Fruit fly (Drosophila melanogaster) whole organism, adult: Measurements from ENCODE around the gene CG3285.

ENCODE experiments used
- CG11617 ChIP-seq: fragments of 200-800 bp; sonication (Bioruptor generic); optimal IDR thresholded peaks from 2 replicates; lab custom pipeline; 2017; ENCODE audit warnings: mild to moderate bottlenecking, missing biosample characterization, missing genetic modification reagents, missing genetic modification characterization
- CG12768 ChIP-seq: fragments of 200-800 bp; sonication (Bioruptor generic); optimal IDR thresholded peaks from 2 replicates; lab custom pipeline; 2017; ENCODE audit warnings: missing biosample characterization, missing genetic modification characterization, mild to moderate bottlenecking, moderate library complexity, missing genetic modification reagents
- CG14711 ChIP-seq: fragments of 200-800 bp; sonication (Bioruptor generic); optimal IDR thresholded peaks from 2 replicates; lab custom pipeline; 2018; ENCODE audit warnings: missing biosample characterization, mild to moderate bottlenecking, missing genetic modification characterization, moderate library complexity
- CG1620 ChIP-seq: fragments of 200-800 bp; sonication (Bioruptor generic); optimal IDR thresholded peaks from 2 replicates; lab custom pipeline; 2016; ENCODE audit warnings: missing biosample characterization, missing genetic modification characterization
- CG33017 ChIP-seq: fragments of 200-800 bp; sonication (Bioruptor generic); optimal IDR thresholded peaks from 2 replicates; lab custom pipeline; 2018; ENCODE audit warnings: missing biosample characterization, mild to moderate bottlenecking, missing genetic modification characterization, moderate library complexity
- CG7045 ChIP-seq: fragments of 200-800 bp; sonication (Bioruptor generic); optimal IDR thresholded peaks from 2 replicates; lab custom pipeline; 2017; ENCODE audit warnings: missing biosample characterization, mild to moderate bottlenecking, missing genetic modification characterization
- CG7101 ChIP-seq: fragments of 200-800 bp; sonication (Bioruptor generic); optimal IDR thresholded peaks from 2 replicates; lab custom pipeline; 2018; ENCODE audit warnings: missing biosample characterization, mild to moderate bottlenecking, missing genetic modification characterization, moderate library complexity
- Clk ChIP-seq: fragments of 200-800 bp; sonication (Bioruptor generic); optimal IDR thresholded peaks from 2 replicates; lab custom pipeline; 2017; ENCODE audit warnings: missing biosample characterization, missing genetic modification characterization
- Crg-1 ChIP-seq: fragments of 200-800 bp; sonication (Bioruptor generic); optimal IDR thresholded peaks from 2 replicates; lab custom pipeline; 2016; ENCODE audit warnings: missing biosample characterization, missing genetic modification characterization
- Mnt ChIP-seq: fragments of 200-800 bp; sonication (Bioruptor generic); optimal IDR thresholded peaks from 2 replicates; lab custom pipeline; 2016; ENCODE audit warnings: missing biosample characterization, mild to moderate bottlenecking, missing genetic modification characterization
- bab1 ChIP-seq: fragments of 200-800 bp; sonication (Bioruptor generic); optimal IDR thresholded peaks from 3 replicates; lab custom pipeline; 2019; ENCODE audit warnings: missing biosample characterization, mild to moderate bottlenecking, missing genetic modification characterization, moderate library complexity
- cic ChIP-seq: fragments of 200-800 bp; sonication (Bioruptor generic); optimal IDR thresholded peaks from 2 replicates; lab custom pipeline; 2017; ENCODE audit warnings: missing biosample characterization, mild to moderate bottlenecking, missing genetic modification characterization, moderate library complexity
- cnc ChIP-seq, 2 experiments: fragments of >200 bp; optimal IDR thresholded peaks; 2 replicates each; lab custom pipeline; 2017
- kay ChIP-seq: fragments of 200-800 bp; sonication (Bioruptor generic); peaks from one replicate; lab custom pipeline; 2016; ENCODE audit warnings: missing biosample characterization, missing genetic modification characterization, borderline replicate concordance
- ovo ChIP-seq: fragments of 200-800 bp; sonication (Bioruptor generic); optimal IDR thresholded peaks from 2 replicates; lab custom pipeline; 2016; ENCODE audit warnings: missing biosample characterization, missing genetic modification characterization
- pad ChIP-seq: fragments of 200-800 bp; sonication (Bioruptor generic); optimal IDR thresholded peaks from 3 replicates; lab custom pipeline; 2017; ENCODE audit warnings: missing biosample characterization, missing genetic modification characterization, mild to moderate bottlenecking, moderate library complexity, missing genetic modification reagents
- tj ChIP-seq: fragments of 200-800 bp; sonication (Bioruptor generic); optimal IDR thresholded peaks from 3 replicates; lab custom pipeline; 2017; ENCODE audit warnings: missing biosample characterization, mild to moderate bottlenecking, missing genetic modification characterization, moderate library complexity
- toe ChIP-seq: fragments of 200-800 bp; sonication (Bioruptor generic); optimal IDR thresholded peaks from 2 replicates; lab custom pipeline; 2016; ENCODE audit warnings: missing biosample characterization, missing genetic modification characterization

The CG3285 gene

dm6 chr2L:3356193-3356645 lies 25.5 kb downstream of the CG3285 start:
- TF ChIP-seq CG12768 (GFP tag; lab: Kevin White, UChicago) (no peak), toe (GFP tag; lab: Kevin White, UChicago) (no peak), kay (GFP tag; lab: Kevin White, UChicago) (peak; percentile 83), CG33017 (tag; lab: Kevin White, UChicago) (no peak)

- no peak for TF ChIP-seq CG7101 (tag; lab: Kevin White, UChicago)
- peak; percentile 54 for TF ChIP-seq kay (GFP tag; lab: Kevin White, UChicago)
Measured at dm6 chr2L:3356790-3357696, 26.3 kb downstream of the CG3285 start, which contains the start of gene CG8838. TSS of gene CG8838 (plus strand) at chr2L:3357646.

- TF ChIP-seq kay (GFP tag; lab: Kevin White, UChicago) (peak; percentile 77), Crg-1 (GFP tag; lab: Kevin White, UChicago) (no peak)
Measured at dm6 chr2L:3361821-3362220, 31.1 kb downstream of the CG3285 start.

dm6 chr2L:3366043-3366679 lies 35.4 kb downstream of the CG3285 start:
- TF ChIP-seq toe (GFP tag; lab: Kevin White, UChicago), result no peak
- peak; percentile 53 for TF ChIP-seq CG12768 (GFP tag; lab: Kevin White, UChicago)
- TF ChIP-seq CG14711, result no peak
- peak; percentile 6 for TF ChIP-seq CG7101 (tag; lab: Kevin White, UChicago)
- TF ChIP-seq CG11617 (GFP tag; lab: Kevin White, UChicago), result peak; percentile 20
- TF ChIP-seq tj, result peak; percentile 37
- peak; percentile 90 for TF ChIP-seq cic (GFP tag; lab: Kevin White, UChicago)
- peak; percentile 74 for TF ChIP-seq Mnt (GFP tag; lab: Kevin White, UChicago)

- no peak for TF ChIP-seq bab1 (GFP tag; lab: Kevin White, UChicago)
- TF ChIP-seq kay (GFP tag; lab: Kevin White, UChicago), result peak; percentile 94
Measured at dm6 chr2L:3368425-3368824, 37.7 kb downstream of the CG3285 start.

- no peak for TF ChIP-seq Clk (GFP tag; lab: Kevin White, UChicago)
- TF ChIP-seq CG11617 (GFP tag; lab: Kevin White, UChicago), result peak; percentile 20
- no peak for TF ChIP-seq CG14711
- peak; percentile 5 for TF ChIP-seq bab1 (GFP tag; lab: Kevin White, UChicago)
- TF ChIP-seq CG1620, result no peak
- TF ChIP-seq pad (GFP tag; lab: Kevin White, UChicago), result peak; percentile 10
- peak; percentile 14 for TF ChIP-seq CG12768 (GFP tag; lab: Kevin White, UChicago)
- peak; percentile 83 for TF ChIP-seq cic (GFP tag; lab: Kevin White, UChicago)
- TF ChIP-seq tj, result peak; percentile 36
- peak; percentile 84 for TF ChIP-seq kay (GFP tag; lab: Kevin White, UChicago)
- TF ChIP-seq CG33017 (tag; lab: Kevin White, UChicago), result peak; percentile 6
- no peak for TF ChIP-seq toe (GFP tag; lab: Kevin White, UChicago)
- no peak for TF ChIP-seq Crg-1 (GFP tag; lab: Kevin White, UChicago)
- TF ChIP-seq Mnt (GFP tag; lab: Kevin White, UChicago), result peak; percentile 58
Measured at dm6 chr2L:3369083-3369653, 38.4 kb downstream of the CG3285 start.

dm6 chr2L:3369822-3370221 lies 39.1 kb downstream of the CG3285 start:
- TF ChIP-seq Clk (GFP tag; lab: Kevin White, UChicago) (no peak), CG12768 (GFP tag; lab: Kevin White, UChicago) (no peak), tj (peak; percentile 49), CG33017 (tag; lab: Kevin White, UChicago) (no peak), kay (GFP tag; lab: Kevin White, UChicago) (peak; percentile 73), CG7101 (tag; lab: Kevin White, UChicago) (no peak), CG1620 (no peak), cnc (optimal IDR thresholded peaks at IDR 0.05; lab: Kevin White, UChicago) (no peak)

dm6 chr2L:3370920-3371319 lies 40.2 kb downstream of the CG3285 start:
- TF ChIP-seq Clk (GFP tag; lab: Kevin White, UChicago) (no peak), pad (GFP tag; lab: Kevin White, UChicago) (no peak), ovo (GFP tag; lab: Kevin White, UChicago) (no peak), Crg-1 (GFP tag; lab: Kevin White, UChicago) (no peak), tj (peak; percentile 92), cnc (optimal IDR thresholded peaks at IDR 0.05; lab: Kevin White, UChicago) (no peak), CG7045 (GFP tag; lab: Kevin White, UChicago) (no peak), kay (GFP tag; lab: Kevin White, UChicago) (peak; percentile 80)
